Worm (Caenorhabditis elegans) whole organism, L3 larva: ENCODE measurements around the gene fbxa-128.

Source experiments
- jun-1 ChIP-seq: fragments of 150-350 bp; optimal IDR thresholded peaks from 2 replicates; lab custom pipeline; 2014; ENCODE audit warnings: missing biosample characterization, missing genetic modification reagents, missing genetic modification characterization
- nhr-237 ChIP-seq: fragments of 150-350 bp; optimal IDR thresholded peaks from 2 replicates; lab custom pipeline; 2014; ENCODE audit warnings: missing biosample characterization, missing genetic modification characterization
- pha-4 ChIP-seq: fragments of 150-350 bp; optimal IDR thresholded peaks from 2 replicates; lab custom pipeline; 2014; ENCODE audit warnings: missing biosample characterization, missing genetic modification reagents, missing genetic modification characterization
- unc-39 ChIP-seq: sonication (generic microtip); optimal IDR thresholded peaks from 4 replicates; lab custom pipeline; 2017; ENCODE audit warnings: missing biosample characterization, missing genetic modification characterization

DNA sequence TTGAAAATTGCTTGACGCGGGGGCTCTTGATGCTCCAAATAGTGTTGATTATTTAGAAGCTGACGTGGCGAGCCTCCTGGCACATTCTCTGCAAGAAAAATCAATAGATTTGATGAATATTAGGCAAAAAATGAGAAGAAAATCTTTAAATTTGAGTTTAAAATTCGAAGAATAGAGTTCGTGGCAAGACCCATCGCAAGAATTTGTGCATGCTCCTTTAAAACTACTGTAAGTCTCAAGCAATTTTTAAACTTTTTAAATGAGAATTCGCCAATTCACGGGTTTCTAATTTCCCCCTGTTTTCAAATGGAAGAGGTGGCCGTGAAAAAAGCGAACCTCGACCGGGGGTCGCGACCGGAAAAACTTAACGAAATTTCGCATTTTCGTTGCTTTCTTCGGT lies 25.1 kb downstream of the fbxa-128 start:
- TF ChIP-seq jun-1, result no peak
- TF ChIP-seq nhr-237 (tag; lab: Kevin White, UChicago), result no peak
- no peak for TF ChIP-seq pha-4 (tag; lab: Kevin White, UChicago)
- no peak for TF ChIP-seq unc-39
